Fruit fly (Drosophila melanogaster) whole organism, prepupa: Measurements from ENCODE around the gene Lk6.

Experiments
- CG11294 ChIP-seq: fragments of 200-800 bp; sonication (Bioruptor generic); IDR thresholded peaks from 2 replicates; pipeline ENCODE4 v1.3.6; 2022; ENCODE audit warnings: missing biosample characterization, missing genetic modification characterization
- CG15336 ChIP-seq: fragments of 200-800 bp; sonication (Bioruptor generic); IDR thresholded peaks from 2 replicates; pipeline ENCODE4 v1.3.6; 2022; ENCODE audit warnings: missing biosample characterization, missing genetic modification characterization
- CG32006 ChIP-seq: fragments of 200-800 bp; sonication (Bioruptor generic); optimal IDR thresholded peaks from 3 replicates; lab custom pipeline; 2017; ENCODE audit warnings: missing biosample characterization, mild to moderate bottlenecking, missing genetic modification characterization
- CG4318 ChIP-seq: fragments of 200-800 bp; sonication (Bioruptor generic); optimal IDR thresholded peaks from 3 replicates; lab custom pipeline; 2017; ENCODE audit warnings: missing biosample characterization, mild to moderate bottlenecking, missing genetic modification characterization
- CG6792 ChIP-seq: fragments of 200-800 bp; sonication (Bioruptor generic); optimal IDR thresholded peaks from 3 replicates; lab custom pipeline; 2016; ENCODE audit warnings: missing biosample characterization, missing genetic modification characterization
- CG7368 ChIP-seq: fragments of 200-800 bp; sonication (Bioruptor generic); optimal IDR thresholded peaks from 3 replicates; lab custom pipeline; 2016; ENCODE audit warnings: missing biosample characterization, missing genetic modification characterization
- Gug ChIP-seq: fragments of 200-800 bp; sonication (Bioruptor generic); IDR thresholded peaks from 2 replicates; pipeline ENCODE4 v1.3.6; 2022; ENCODE audit warnings: missing biosample characterization, missing genetic modification characterization
- Hr39 ChIP-seq: fragments of 200-800 bp; sonication (Bioruptor generic); optimal IDR thresholded peaks from 2 replicates; lab custom pipeline; 2016; ENCODE audit warnings: missing biosample characterization, missing genetic modification characterization
- Lpt ChIP-seq: fragments of 200-800 bp; sonication (Bioruptor generic); optimal IDR thresholded peaks from 3 replicates; lab custom pipeline; 2016; ENCODE audit warnings: missing biosample characterization, missing genetic modification characterization
- cyc ChIP-seq: fragments of 200-800 bp; sonication (Bioruptor generic); optimal IDR thresholded peaks from 3 replicates; lab custom pipeline; 2016; ENCODE audit warnings: missing biosample characterization, missing genetic modification characterization
- fkh ChIP-seq: fragments of 200-800 bp; sonication (Bioruptor generic); optimal IDR thresholded peaks from 3 replicates; lab custom pipeline; 2017; ENCODE audit warnings: missing biosample characterization, mild to moderate bottlenecking, missing genetic modification characterization, moderate library complexity

DNA sequence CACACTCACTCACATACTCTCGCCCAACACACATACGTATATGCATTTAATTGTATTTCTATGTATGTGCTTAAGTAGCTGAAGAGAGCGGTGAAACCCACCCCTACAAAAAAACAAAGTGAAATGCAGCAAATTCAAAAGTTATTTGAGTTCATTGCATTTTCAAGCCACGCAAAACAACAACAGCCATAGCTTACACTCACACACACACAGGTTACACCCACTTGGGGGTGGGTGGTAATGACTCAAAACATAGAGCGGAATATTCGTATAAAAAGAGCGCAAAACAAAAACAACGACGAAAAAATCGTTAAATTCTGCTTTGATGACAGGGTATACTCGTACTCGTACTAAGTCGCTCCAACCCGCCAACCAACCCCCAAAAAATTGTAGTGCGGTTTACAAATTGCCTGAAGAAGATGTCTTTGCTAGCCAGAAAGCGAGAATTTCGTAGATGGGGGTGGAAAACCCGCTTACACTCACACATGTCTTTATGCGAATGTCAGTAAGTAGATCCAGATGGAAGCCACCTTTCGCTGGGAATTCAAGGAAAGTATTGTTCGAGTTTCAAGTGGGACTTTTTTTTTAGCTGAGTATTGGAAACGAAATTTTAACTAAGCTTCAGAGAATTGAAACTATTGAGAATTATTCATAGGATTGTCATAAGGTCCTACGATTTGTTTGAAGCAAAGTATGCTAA is 12.0 kb upstream of the Lk6 start:
- TF ChIP-seq Lpt (no peak), cyc (GFP tag; lab: Kevin White, UChicago) (no peak), CG15336 (no peak), CG11294 (GFP tag; lab: Robert Waterston, UW) (no peak), Gug (GFP tag; lab: Robert Waterston, UW) (no peak), CG6792 (GFP tag; lab: Kevin White, UChicago) (no peak), Hr39 (GFP tag; lab: Kevin White, UChicago) (no peak), CG4318 (GFP tag; lab: Kevin White, UChicago) (no peak), fkh (GFP tag; lab: Kevin White, UChicago) (no peak), CG32006 (no peak), CG7368 (GFP tag; lab: Kevin White, UChicago) (no peak)
